Fruit fly (Drosophila melanogaster): ENCODE data around the gene CG12617.

Gene CG12617

dm6 chr2L:20334918-20335317 is 40.4 kb downstream of the CG12617 start (continued):
- TF ChIP-seq CG2712 (tag; optimal IDR thresholded peaks at IDR 0.05) (peak; percentile 36), pb (GFP tag; optimal IDR thresholded peaks at IDR 0.05) (no peak), Sry-δ (GFP tag; optimal IDR thresholded peaks at IDR 0.05) (no peak), nmo (GFP tag; optimal IDR thresholded peaks at IDR 0.05) (peak; percentile 13), Myb (GFP tag; optimal IDR thresholded peaks at IDR 0.05) (no peak), MESR4 (GFP tag; optimal IDR thresholded peaks at IDR 0.05) (no peak), CG1832 (GFP tag; optimal IDR thresholded peaks at IDR 0.05) (no peak), Atf-2 (GFP tag; optimal IDR thresholded peaks at IDR 0.05) (no peak), ATbp (GFP tag; optimal IDR thresholded peaks at IDR 0.05) (peak; percentile 19), Sox102F (GFP tag; optimal IDR thresholded peaks at IDR 0.05) (peak; percentile 52), abd-A (tag; optimal IDR thresholded peaks at IDR 0.05) (no peak), Rx (GFP tag; IDR thresholded peaks at IDR 0.05) (no peak), CG9876 (GFP tag; optimal IDR thresholded peaks at IDR 0.05) (no peak), Meics (GFP tag; optimal IDR thresholded peaks at IDR 0.05) (no peak), CG7839 (tag; optimal IDR thresholded peaks at IDR 0.05) (no peak), Jarid2 (GFP tag; optimal IDR thresholded peaks at IDR 0.05) (no peak), fu2 (GFP tag; optimal IDR thresholded peaks at IDR 0.05) (no peak), croc (GFP tag; conservative IDR thresholded peaks at IDR 0.05) (no peak), sima (GFP tag; optimal IDR thresholded peaks at IDR 0.05) (no peak), CG2116 (GFP tag; optimal IDR thresholded peaks at IDR 0.05) (no peak), corto (GFP tag; optimal IDR thresholded peaks at IDR 0.05) (no peak), slou (GFP tag; optimal IDR thresholded peaks at IDR 0.05) (no peak), MBD-R2 (GFP tag; IDR thresholded peaks at IDR 0.05) (no peak), CG14860 (GFP tag; IDR thresholded peaks at IDR 0.05; ENCODE audit: partially characterized antibody) (no peak), so (GFP tag; IDR thresholded peaks at IDR 0.05) (no peak), CG43689 (GFP tag; IDR thresholded peaks at IDR 0.05) (no peak), gsb-n (tag; optimal IDR thresholded peaks at IDR 0.05) (peak; percentile 4), NK7.1 (GFP tag; optimal IDR thresholded peaks at IDR 0.05) (no peak), CG12104 (GFP tag; optimal IDR thresholded peaks at IDR 0.05) (no peak), CG12219 (GFP tag; optimal IDR thresholded peaks at IDR 0.05) (no peak), CG10462 (GFP tag; optimal IDR thresholded peaks at IDR 0.05) (no peak), sens (GFP tag) (no peak), toy (GFP tag; IDR thresholded peaks at IDR 0.05) (no peak), CG33557 (GFP tag; optimal IDR thresholded peaks at IDR 0.05) (no peak), chinmo (GFP tag; IDR thresholded peaks at IDR 0.05; ENCODE audit: partially characterized antibody) (no peak), CG4707 (GFP tag; optimal IDR thresholded peaks at IDR 0.05) (no peak), Blimp-1 (GFP tag; optimal IDR thresholded peaks at IDR 0.05) (peak; percentile 50), sr (GFP tag; IDR thresholded peaks at IDR 0.05) (no peak), tap (tag; optimal IDR thresholded peaks at IDR 0.05) (no peak), yki (optimal IDR thresholded peaks at IDR 0.05) (no peak), CG12155 (GFP tag; optimal IDR thresholded peaks at IDR 0.05) (no peak), CG16815 (GFP tag; optimal IDR thresholded peaks at IDR 0.05) (no peak), al (GFP tag; IDR thresholded peaks at IDR 0.05) (no peak), sob (GFP tag; IDR thresholded peaks at IDR 0.05) (no peak), twi (tag; optimal IDR thresholded peaks at IDR 0.05) (no peak), crp (GFP tag; optimal IDR thresholded peaks at IDR 0.05) (no peak), Atf6 (GFP tag; IDR thresholded peaks at IDR 0.05) (no peak), pita (GFP tag; optimal IDR thresholded peaks at IDR 0.05) (no peak), fru (optimal IDR thresholded peaks at IDR 0.05) (no peak), CG10431 (GFP tag; optimal IDR thresholded peaks at IDR 0.05) (no peak), Hr3 (GFP tag; optimal IDR thresholded peaks at IDR 0.05) (no peak), CG42726 (GFP tag; IDR thresholded peaks at IDR 0.05; ENCODE audit: partially characterized antibody) (no peak), crol (GFP tag; IDR thresholded peaks at IDR 0.05) (no peak)
